Worm (Caenorhabditis elegans) whole organism, young adult: ENCODE data around the gene lin-36.

Experiments used
- B0035.1 ChIP-seq: sonication (generic microtip); optimal IDR thresholded peaks from 2 replicates; lab custom pipeline; 2016; ENCODE audit warnings: missing genetic modification characterization, mild to moderate bottlenecking, missing compliant biosample characterization, missing genotype, missing genetic modification reagents
- B0261.1 ChIP-seq: sonication (generic microtip); optimal IDR thresholded peaks from 2 replicates; lab custom pipeline; 2016; ENCODE audit warnings: mild to moderate bottlenecking, missing genetic modification characterization, moderate library complexity, missing compliant biosample characterization
- F22D6.2 ChIP-seq: sonication (generic microtip); optimal IDR thresholded peaks from 2 replicates; lab custom pipeline; 2016; ENCODE audit warnings: mild to moderate bottlenecking, missing genetic modification characterization, missing compliant biosample characterization
- F23B12.7 ChIP-seq: sonication (generic microtip); optimal IDR thresholded peaks from 2 replicates; lab custom pipeline; 2017; ENCODE audit warnings: missing genetic modification characterization, mild to moderate bottlenecking, missing compliant biosample characterization, antibody characterized with exemption, moderate library complexity; ENCODE audit not compliant: insufficient read depth
- F33H1.4 ChIP-seq: fragments of 200-800 bp; sonication (Bioruptor generic); IDR thresholded peaks from 2 replicates; pipeline ENCODE4 v1.3.6; 2022; ENCODE audit warnings: missing genetic modification reagents, missing genetic modification characterization, missing compliant biosample characterization
- F37B4.10 ChIP-seq: fragments of 200-800 bp; sonication (Bioruptor generic); IDR thresholded peaks from 2 replicates; pipeline ENCODE4 v1.3.6; 2022; ENCODE audit warnings: missing genetic modification characterization, missing compliant biosample characterization
- F52B5.7 ChIP-seq: sonication (generic microtip); optimal IDR thresholded peaks from 2 replicates; lab custom pipeline; 2016; ENCODE audit warnings: mild to moderate bottlenecking, missing genetic modification characterization, missing compliant biosample characterization
- F55B11.4 ChIP-seq: sonication (generic microtip); optimal IDR thresholded peaks from 2 replicates; lab custom pipeline; 2016; ENCODE audit warnings: missing compliant biosample characterization, missing genetic modification characterization, borderline replicate concordance; ENCODE audit not compliant: insufficient read depth
- F57A8.1 ChIP-seq: fragments of 200-800 bp; sonication (Bioruptor generic); optimal IDR thresholded peaks from 2 replicates; lab custom pipeline; 2018; ENCODE audit warnings: mild to moderate bottlenecking, missing genetic modification characterization, moderate library complexity, missing compliant biosample characterization
- F57C9.4 ChIP-seq: sonication (generic microtip); optimal IDR thresholded peaks from 2 replicates; lab custom pipeline; 2017; ENCODE audit warnings: mild to moderate bottlenecking, missing genetic modification characterization, missing compliant biosample characterization
- T26A5.8 ChIP-seq: sonication (generic microtip); optimal IDR thresholded peaks from 2 replicates; lab custom pipeline; 2016; ENCODE audit warnings: missing genetic modification characterization, missing compliant biosample characterization
- Y53F4B.3 ChIP-seq: fragments of 200-800 bp; sonication (Bioruptor generic); IDR thresholded peaks from 2 replicates; pipeline ENCODE4 v1.3.6; 2022; ENCODE audit warnings: missing genetic modification reagents, missing genetic modification characterization, missing compliant biosample characterization
- Y56A3A.18 ChIP-seq: fragments of 200-800 bp; sonication (Bioruptor generic); IDR thresholded peaks from 2 replicates; pipeline ENCODE4 v1.3.6; 2022; ENCODE audit warnings: missing genetic modification reagents, missing genetic modification characterization, missing compliant biosample characterization
- Y67H2A.10 ChIP-seq: fragments of 200-800 bp; sonication (Bioruptor generic); conservative IDR thresholded peaks from 2 replicates; pipeline ENCODE4 v1.3.6; 2022; ENCODE audit warnings: missing genetic modification reagents, missing genetic modification characterization, missing compliant biosample characterization
- akir-1 ChIP-seq: fragments of 200-800 bp; sonication (Bioruptor generic); optimal IDR thresholded peaks from 2 replicates; lab custom pipeline; 2018; ENCODE audit warnings: mild to moderate bottlenecking, missing genetic modification characterization, moderate library complexity, missing compliant biosample characterization
- atf-7 ChIP-seq: sonication (generic microtip); optimal IDR thresholded peaks from 2 replicates; lab custom pipeline; 2017; ENCODE audit warnings: mild to moderate bottlenecking, missing genetic modification characterization, missing compliant biosample characterization
- attf-5 ChIP-seq: fragments of 200-800 bp; sonication (Bioruptor generic); optimal IDR thresholded peaks from 2 replicates; lab custom pipeline; 2018; ENCODE audit warnings: mild to moderate bottlenecking, missing genetic modification characterization, missing compliant biosample characterization
- bed-2 ChIP-seq: fragments of 200-800 bp; sonication (Bioruptor generic); IDR thresholded peaks from 2 replicates; pipeline ENCODE4 v1.3.6; 2022; ENCODE audit warnings: missing genetic modification reagents, missing genetic modification characterization, missing compliant biosample characterization
- ccch-3 ChIP-seq: fragments of 200-800 bp; sonication (Bioruptor generic); optimal IDR thresholded peaks from 2 replicates; lab custom pipeline; 2018; ENCODE audit warnings: mild to moderate bottlenecking, missing genetic modification characterization, missing compliant biosample characterization
- cebp-1 ChIP-seq, 2 experiments: fragments of 200-800 bp in 1 of 2; sonication (Bioruptor generic) in 1 of 2; sonication (generic microtip) in 1 of 2; IDR thresholded peaks in 1 of 2; optimal IDR thresholded peaks in 1 of 2; 2 replicates each; pipeline versions ENCODE4 v1.3.6 to Lab custom; 2017 to 2022; ENCODE audit warnings: missing compliant biosample characterization in 2 of 2, missing genetic modification characterization in 2 of 2, mild to moderate bottlenecking in 1 of 2, missing genetic modification reagents in 1 of 2, moderate library complexity in 1 of 2
- ceh-100 ChIP-seq: fragments of 200-800 bp; sonication (Bioruptor generic); IDR thresholded peaks from 2 replicates; pipeline ENCODE4 v1.3.6; 2022; ENCODE audit warnings: missing genetic modification reagents, missing genetic modification characterization, missing compliant biosample characterization
- ceh-40 ChIP-seq: fragments of 200-800 bp; sonication (Bioruptor generic); IDR thresholded peaks from 2 replicates; pipeline ENCODE4 v1.3.6; 2022; ENCODE audit warnings: missing genetic modification characterization, missing compliant biosample characterization
- ceh-58 ChIP-seq: fragments of 200-800 bp; sonication (Bioruptor generic); IDR thresholded peaks from 2 replicates; pipeline ENCODE4 v1.3.6; 2022; ENCODE audit warnings: missing genetic modification characterization, missing compliant biosample characterization
- dpff-1 ChIP-seq: sonication (generic microtip); optimal IDR thresholded peaks from 2 replicates; lab custom pipeline; 2017; ENCODE audit warnings: mild to moderate bottlenecking, missing genetic modification characterization, missing compliant biosample characterization
- egl-18 ChIP-seq: fragments of 200-800 bp; sonication (Bioruptor generic); IDR thresholded peaks from 2 replicates; pipeline ENCODE4 v1.3.6; 2022; ENCODE audit warnings: missing genetic modification reagents, missing genetic modification characterization, missing compliant biosample characterization
- egrh-3 ChIP-seq: fragments of 200-800 bp; sonication (Bioruptor generic); IDR thresholded peaks from 2 replicates; pipeline ENCODE4 v1.3.6; 2022; ENCODE audit warnings: missing genetic modification reagents, missing genetic modification characterization, missing compliant biosample characterization
- ekl-4 ChIP-seq: fragments of 200-800 bp; sonication (Bioruptor generic); IDR thresholded peaks from 2 replicates; pipeline ENCODE4 v1.3.6; 2022; ENCODE audit warnings: missing genetic modification reagents, missing genetic modification characterization, missing compliant biosample characterization
- ets-4 ChIP-seq: fragments of 200-800 bp; sonication (Bioruptor generic); optimal IDR thresholded peaks from 2 replicates; lab custom pipeline; 2018; ENCODE audit warnings: mild to moderate bottlenecking, missing genetic modification characterization, missing compliant biosample characterization
- hmg-20 ChIP-seq: fragments of 200-800 bp; sonication (Bioruptor generic); IDR thresholded peaks from 2 replicates; pipeline ENCODE4 v1.3.6; 2022; ENCODE audit warnings: missing genetic modification reagents, missing genetic modification characterization, missing compliant biosample characterization
- let-526 ChIP-seq: fragments of 200-800 bp; sonication (Bioruptor generic); IDR thresholded peaks from 2 replicates; pipeline ENCODE4 v1.3.6; 2022; ENCODE audit warnings: missing genetic modification reagents, missing genetic modification characterization, missing compliant biosample characterization
- lin-54 ChIP-seq: fragments of 200-800 bp; sonication (Bioruptor generic); optimal IDR thresholded peaks from 2 replicates; lab custom pipeline; 2018; ENCODE audit warnings: mild to moderate bottlenecking, missing genetic modification characterization, missing compliant biosample characterization
- madf-6 ChIP-seq: fragments of 200-800 bp; sonication (Bioruptor generic); IDR thresholded peaks from 2 replicates; pipeline ENCODE4 v1.3.6; 2022; ENCODE audit warnings: missing genetic modification reagents, missing genetic modification characterization, missing compliant biosample characterization
- mel-28 ChIP-seq: sonication (generic microtip); optimal IDR thresholded peaks from 2 replicates; lab custom pipeline; 2016; ENCODE audit warnings: borderline replicate concordance, mild to moderate bottlenecking, missing genetic modification characterization, missing compliant biosample characterization
- mxl-1 ChIP-seq: sonication (generic microtip); optimal IDR thresholded peaks from 2 replicates; lab custom pipeline; 2016; ENCODE audit warnings: missing genetic modification characterization, missing compliant biosample characterization
- nfya-2 ChIP-seq: fragments of 200-800 bp; sonication (Bioruptor generic); IDR thresholded peaks from 2 replicates; pipeline ENCODE4 v1.3.6; 2022; ENCODE audit warnings: missing genetic modification reagents, missing genetic modification characterization, missing compliant biosample characterization
- nfyb-1 ChIP-seq: fragments of 200-800 bp; sonication (Bioruptor generic); IDR thresholded peaks from 2 replicates; pipeline ENCODE4 v1.3.6; 2022; ENCODE audit warnings: missing genetic modification reagents, missing genetic modification characterization, missing compliant biosample characterization
- nhr-80 ChIP-seq: sonication (generic microtip); optimal IDR thresholded peaks from 2 replicates; lab custom pipeline; 2016; ENCODE audit warnings: missing genetic modification characterization, missing compliant biosample characterization
- nhr-90 ChIP-seq: sonication (generic microtip); optimal IDR thresholded peaks from 2 replicates; lab custom pipeline; 2016; ENCODE audit warnings: missing genotype, mild to moderate bottlenecking, missing genetic modification characterization, missing compliant biosample characterization
- pbrm-1 ChIP-seq: fragments of 200-800 bp; sonication (Bioruptor generic); IDR thresholded peaks from 2 replicates; pipeline ENCODE4 v1.3.6; 2022; ENCODE audit warnings: missing genetic modification reagents, missing genetic modification characterization, missing compliant biosample characterization
- rec-8 ChIP-seq, 2 experiments: sonication (generic microtip); optimal IDR thresholded peaks; 2 replicates each; lab custom pipeline; 2016; ENCODE audit warnings: mild to moderate bottlenecking in 2 of 2, missing genetic modification characterization in 2 of 2, missing genetic modification reagents in 2 of 2, missing genotype in 2 of 2, missing biosample characterization in 1 of 2, missing compliant biosample characterization in 1 of 2, moderate library complexity in 1 of 2
- rpc-1 ChIP-seq, 2 experiments: fragments of 150-350 bp in 1 of 2; sonication (generic microtip) in 1 of 2; optimal IDR thresholded peaks; 2 replicates each; lab custom pipeline; 2014 to 2018; ENCODE audit warnings: missing biosample characterization in 1 of 2, missing genetic modification characterization in 1 of 2, missing genetic modification reagents in 1 of 2, missing genotype in 1 of 2
- snpc-1.3 ChIP-seq: sonication (generic microtip); optimal IDR thresholded peaks from 2 replicates; lab custom pipeline; 2017; ENCODE audit warnings: missing genetic modification characterization, mild to moderate bottlenecking, missing compliant biosample characterization, antibody characterized with exemption, moderate library complexity, missing genotype, missing genetic modification reagents; ENCODE audit not compliant: insufficient read depth
- snpc-3.4 ChIP-seq: sonication (generic microtip); optimal IDR thresholded peaks from 2 replicates; lab custom pipeline; 2017; ENCODE audit warnings: missing genetic modification characterization, mild to moderate bottlenecking, missing compliant biosample characterization, antibody characterized with exemption, moderate library complexity, missing genotype, missing genetic modification reagents
- sptf-2 ChIP-seq: fragments of 200-800 bp; sonication (Bioruptor generic); optimal IDR thresholded peaks from 2 replicates; lab custom pipeline; 2018; ENCODE audit warnings: mild to moderate bottlenecking, missing genetic modification characterization, missing compliant biosample characterization
- tbp1 ChIP-seq: fragments of 200-800 bp; sonication (Bioruptor generic); optimal IDR thresholded peaks from 2 replicates; lab custom pipeline; 2018; ENCODE audit warnings: mild to moderate bottlenecking, missing genetic modification characterization, missing compliant biosample characterization
- tbx-9 ChIP-seq: sonication (generic microtip); optimal IDR thresholded peaks from 2 replicates; lab custom pipeline; 2016; ENCODE audit warnings: borderline replicate concordance, missing genetic modification characterization, inconsistent platforms, missing compliant biosample characterization
- zim-3 ChIP-seq: sonication (generic microtip); optimal IDR thresholded peaks from 2 replicates; lab custom pipeline; 2017; ENCODE audit warnings: mild to moderate bottlenecking, missing genetic modification characterization, moderate library complexity, missing compliant biosample characterization

Gene lin-36

DNA sequence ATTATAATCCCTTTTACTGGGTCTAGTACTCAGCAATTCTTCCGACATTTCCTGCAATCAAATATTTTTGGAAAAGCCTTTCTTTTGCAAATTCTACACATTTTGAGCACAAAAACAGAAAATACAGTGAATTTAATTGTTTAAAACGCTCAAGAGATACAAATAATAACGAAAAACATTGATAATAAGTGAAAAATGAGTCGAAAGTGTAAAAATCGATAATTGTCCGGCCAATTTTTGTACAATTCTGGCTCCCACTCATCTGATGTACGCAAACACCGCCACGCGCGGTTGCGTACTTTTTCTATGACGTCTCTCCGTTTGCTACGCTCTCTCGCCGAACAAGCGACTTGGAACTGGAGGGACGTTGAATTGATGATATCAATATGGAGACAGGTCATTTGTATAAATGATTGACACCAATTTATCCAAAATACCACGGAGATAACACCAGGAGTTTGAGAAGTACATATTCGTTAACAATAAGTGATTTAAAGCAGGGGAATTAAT is at the start of gene lin-36:
lin-36 (minus strand) TSS at position 51 of the 510 bp plus-strand sequence.
- TF ChIP-seq sptf-2 (GFP tag; lab: Kevin White, UChicago) (no peak), atf-7 (tag; lab: Kevin White, UChicago) (no peak), pbrm-1 (GFP tag; lab: Robert Waterston, UW) (peak; percentile 57; the same call in 1 of the 2 replicates), ets-4 (GFP tag; lab: Kevin White, UChicago) (no peak), mel-28 (tag; lab: Kevin White, UChicago) (no peak), egrh-3 (GFP tag; lab: Robert Waterston, UW) (no peak), B0261.1 (no peak), F37B4.10 (GFP tag; lab: Robert Waterston, UW) (no peak), nfya-2 (GFP tag; lab: Robert Waterston, UW) (no peak), F33H1.4 (GFP tag; lab: Robert Waterston, UW) (peak; percentile 59), rpc-1 (optimal IDR thresholded peaks at IDR 0.05; lab: Kevin White, UChicago) (no peak), rpc-1 (tag; optimal IDR thresholded peaks at IDR 0.05; lab: Kevin White, UChicago) (no peak), F23B12.7 (tag; lab: Kevin White, UChicago) (peak; percentile 68), snpc-1.3 (tag; lab: Kevin White, UChicago) (no peak), tbx-9 (no peak), F57C9.4 (tag; lab: Kevin White, UChicago) (no peak), akir-1 (GFP tag; lab: Kevin White, UChicago) (no peak), Y56A3A.18 (GFP tag; lab: Robert Waterston, UW) (no peak), F55B11.4 (no peak), cebp-1 (GFP tag; IDR thresholded peaks at IDR 0.05; lab: Robert Waterston, UW) (no peak), cebp-1 (tag; optimal IDR thresholded peaks at IDR 0.05; lab: Kevin White, UChicago) (peak; percentile 58), mxl-1 (tag; lab: Kevin White, UChicago) (no peak), Y67H2A.10 (no peak), ceh-100 (GFP tag; lab: Robert Waterston, UW) (0 out of 2 replicates have a peak, but pooled peaks have one; percentile 12), attf-5 (GFP tag; lab: Kevin White, UChicago) (peak; percentile 78), T26A5.8 (tag; lab: Kevin White, UChicago) (no peak), rec-8 (tag; optimal IDR thresholded peaks at IDR 0.05; lab: Kevin White, UChicago) (no peak), snpc-3.4 (tag; lab: Kevin White, UChicago) (no peak), Y53F4B.3 (GFP tag; lab: Robert Waterston, UW) (no peak), F52B5.7 (tag; lab: Kevin White, UChicago) (no peak), ekl-4 (GFP tag; lab: Robert Waterston, UW) (peak; percentile 46; the same call in 1 of the 2 replicates), nfyb-1 (GFP tag; lab: Robert Waterston, UW) (no peak), ccch-3 (GFP tag; lab: Kevin White, UChicago) (no peak), F22D6.2 (tag; lab: Kevin White, UChicago) (no peak), egl-18 (no peak), zim-3 (no peak), ceh-58 (GFP tag; lab: Robert Waterston, UW) (no peak), dpff-1 (tag; lab: Kevin White, UChicago) (no peak), madf-6 (GFP tag; lab: Robert Waterston, UW) (peak; percentile 38; the same call in 1 of the 2 replicates), F57A8.1 (GFP tag; lab: Kevin White, UChicago) (no peak), ceh-40 (no peak), tbp1 (GFP tag; lab: Kevin White, UChicago) (peak; percentile 47), B0035.1 (tag; lab: Kevin White, UChicago) (no peak), bed-2 (GFP tag; lab: Robert Waterston, UW) (no peak), nhr-80 (tag; lab: Kevin White, UChicago) (peak; percentile 32), let-526 (GFP tag; lab: Robert Waterston, UW) (no peak), nhr-90 (no peak), lin-54 (GFP tag; lab: Kevin White, UChicago) (peak; percentile 74), hmg-20 (GFP tag; lab: Robert Waterston, UW) (no peak)
